Fruit fly (Drosophila melanogaster): ENCODE data around the gene Hsc20.

The Hsc20 gene

DNA sequence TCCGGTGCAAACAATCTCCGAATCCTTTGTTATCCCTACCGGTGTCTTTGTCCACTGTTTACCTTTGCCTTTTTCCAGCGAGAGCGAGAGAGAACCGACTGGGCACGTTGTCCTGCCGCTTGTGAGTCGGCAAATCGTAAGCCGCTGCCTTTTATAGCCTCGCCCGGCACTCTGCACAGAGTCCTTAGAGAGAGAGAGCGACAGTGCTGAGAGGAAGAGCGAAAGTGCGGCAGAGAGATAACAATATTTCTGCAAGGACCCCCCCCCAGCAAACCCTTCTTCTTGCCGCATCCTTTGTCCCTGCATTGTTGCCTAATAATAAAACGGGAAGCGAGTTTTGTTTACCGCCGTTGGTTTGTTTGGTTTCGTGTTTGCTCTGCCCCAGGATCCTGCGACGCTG lies 19.3 kb downstream of the Hsc20 start, which contains the start of gene CG13055:
Gene CG13055, minus strand, starts transcription at position 101 of the 400 bp plus-strand sequence.
- peak; percentile 24 to 49 for TF ChIP-seq Trl (optimal IDR thresholded peaks at IDR 0.05)
- TF ChIP-seq Trl (GFP tag; optimal IDR thresholded peaks at IDR 0.05) = no peak
- TF ChIP-seq amos (GFP tag; IDR thresholded peaks at IDR 0.05; ENCODE audit: partially characterized antibody) = peak; percentile 5; the same call in 1 of the 2 replicates
- TF ChIP-seq Hr51 (GFP tag; optimal IDR thresholded peaks at IDR 0.05) = no peak
- TF ChIP-seq jing (GFP tag; optimal IDR thresholded peaks at IDR 0.05) = no peak
- 0 out of 2 replicates have a peak, but pooled peaks have one; percentile 46 for TF ChIP-seq crol (GFP tag; IDR thresholded peaks at IDR 0.05)
- peak; percentile 62 for TF ChIP-seq CTCF (GFP tag; optimal IDR thresholded peaks at IDR 0.05)
- peak; percentile 22; the same call in 1 of the 2 replicates for TF ChIP-seq Dref (GFP tag; IDR thresholded peaks at IDR 0.05)
- TF ChIP-seq Deaf1 (tag; optimal IDR thresholded peaks at IDR 0.05) = peak; percentile 51
- TF ChIP-seq dimm (GFP tag; IDR thresholded peaks at IDR 0.05) = no peak
- TF ChIP-seq Oaz (GFP tag; IDR thresholded peaks at IDR 0.05) = 0 out of 2 replicates have a peak, but pooled peaks have one; percentile 11

DNA sequence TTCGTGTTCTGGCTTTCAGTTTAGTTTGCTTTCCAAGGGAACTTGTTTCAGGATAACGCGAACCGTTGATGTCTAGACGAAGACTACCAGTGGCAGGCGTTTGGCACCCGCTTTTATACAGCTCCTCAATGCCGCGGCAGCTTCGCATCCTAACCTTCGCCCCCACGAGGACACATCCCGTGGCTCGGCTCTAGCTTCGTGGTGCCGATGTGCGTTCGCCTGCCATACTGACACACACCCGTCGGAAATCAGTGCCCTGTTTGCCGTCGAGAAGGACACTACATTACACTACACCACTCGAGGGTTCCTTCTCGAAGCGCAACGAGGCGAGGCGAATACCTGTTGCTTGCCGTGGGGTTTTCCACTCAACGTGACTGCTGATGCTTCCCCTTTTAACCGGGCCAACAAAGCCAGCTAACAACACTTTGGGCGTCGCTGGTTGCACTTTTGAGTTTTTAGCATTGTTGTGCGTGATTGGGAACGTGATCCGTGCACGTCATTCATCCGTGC lies 24.2 kb downstream of the Hsc20 start, which contains the start of gene CG13054:
Gene CG13054, minus strand, starts transcription at position 74 of the 510 bp plus-strand sequence.
- TF ChIP-seq ac (GFP tag; optimal IDR thresholded peaks at IDR 0.05) = no peak
- 0 out of 3 replicates have a peak, but pooled peaks have one; percentile 25 for TF ChIP-seq Dbx (GFP tag; IDR thresholded peaks at IDR 0.05)
- no peak for TF ChIP-seq CG12942 (GFP tag; optimal IDR thresholded peaks at IDR 0.05)
- TF ChIP-seq grn (GFP tag; optimal IDR thresholded peaks at IDR 0.05) = no peak
- no peak for TF ChIP-seq gsb (GFP tag; IDR thresholded peaks at IDR 0.05)
- no peak for TF ChIP-seq CG10321 (GFP tag; IDR thresholded peaks at IDR 0.05)
- TF ChIP-seq bowl (GFP tag; IDR thresholded peaks at IDR 0.05) = no peak
- no peak for TF ChIP-seq Lim3 (GFP tag; IDR thresholded peaks at IDR 0.05)
- 0 out of 2 replicates have a peak, but pooled peaks have one; percentile 19 for TF ChIP-seq Bgb (GFP tag; IDR thresholded peaks at IDR 0.05; ENCODE audit: partially characterized antibody)
- TF ChIP-seq scrt (GFP tag; optimal IDR thresholded peaks at IDR 0.05) = peak; percentile 92
- no peak for TF ChIP-seq CG15601 (tag; optimal IDR thresholded peaks at IDR 0.05)
- no peak for TF ChIP-seq CG17361 (GFP tag; IDR thresholded peaks at IDR 0.05)
- 0 out of 3 replicates have a peak, but pooled peaks have one; percentile 10 for TF ChIP-seq HLH4C (GFP tag; IDR thresholded peaks at IDR 0.05; ENCODE audit: partially characterized antibody)
- TF ChIP-seq chn (GFP tag; optimal IDR thresholded peaks at IDR 0.05) = no peak
- TF ChIP-seq btn (GFP tag; optimal IDR thresholded peaks at IDR 0.05) = no peak
- TF ChIP-seq tna (GFP tag; IDR thresholded peaks at IDR 0.05; ENCODE audit: partially characterized antibody) = no peak
- no peak for TF ChIP-seq B-H1 (GFP tag; IDR thresholded peaks at IDR 0.05)
- TF ChIP-seq Deaf1 (tag; optimal IDR thresholded peaks at IDR 0.05) = peak; percentile 97
- no peak for TF ChIP-seq esg (GFP tag; conservative IDR thresholded peaks at IDR 0.05)
- no peak for TF ChIP-seq fd3F (GFP tag; optimal IDR thresholded peaks at IDR 0.05)
- TF ChIP-seq CG8924 (tag; optimal IDR thresholded peaks at IDR 0.05) = no peak
- no peak for TF ChIP-seq gt (GFP tag; IDR thresholded peaks at IDR 0.05)
- TF ChIP-seq Ets65A (GFP tag) = peak; percentile 30

DNA sequence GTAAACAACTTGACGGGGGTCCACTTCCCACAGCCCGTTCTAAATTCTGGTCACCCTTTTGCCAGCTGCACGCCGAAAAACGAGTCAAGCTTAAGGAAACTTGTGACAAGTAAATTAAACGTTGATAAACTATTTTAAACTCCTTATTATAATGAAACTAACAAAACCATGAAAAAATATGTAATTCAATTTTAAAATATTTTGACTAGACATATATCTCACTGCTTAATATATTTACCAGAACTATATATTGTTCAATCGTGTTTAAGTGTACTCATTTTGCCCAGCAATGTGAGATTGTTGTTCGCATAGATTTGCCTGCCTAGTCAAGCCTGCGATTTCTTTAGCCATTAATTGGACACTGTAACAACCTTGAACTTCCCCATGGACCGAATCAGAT lies 26.6 kb downstream of the Hsc20 start, which contains the start of gene CG13053:
Gene CG13053, minus strand, starts transcription at position 171 of the 400 bp plus-strand sequence.
- TF ChIP-seq CG1647 (GFP tag; optimal IDR thresholded peaks at IDR 0.05) (no peak), bsh (GFP tag; optimal IDR thresholded peaks at IDR 0.05) (peak in 1 of 2 experiments; percentile 55), CG1602 (GFP tag; optimal IDR thresholded peaks at IDR 0.05) (no peak), Bteb2 (GFP tag; optimal IDR thresholded peaks at IDR 0.05) (no peak), unc-4 (GFP tag; IDR thresholded peaks at IDR 0.05; ENCODE audit: partially characterized antibody) (no peak), nom (GFP tag; optimal IDR thresholded peaks at IDR 0.05) (peak; percentile 37)

Measured in whole organism, embryonic.